Worm (Caenorhabditis elegans): ENCODE data around the gene mig-10.

ce11 chrIII:8235358-8235757 is 43.5 kb upstream of the mig-10 start, which contains the start of gene C02F5.14:
- no peak for TF ChIP-seq F13C5.2 (tag; optimal IDR thresholded peaks at IDR 0.05)
- TF ChIP-seq flt-1 (GFP tag; IDR thresholded peaks at IDR 0.05) = no peak
- no peak for TF ChIP-seq hnd-1 (tag; optimal IDR thresholded peaks at IDR 0.05)

Measured in whole organism, early embryonic.